Worm (Caenorhabditis elegans) whole organism, young adult: ENCODE measurements around the gene seld-1.

Experiments
- B0019.2 ChIP-seq: fragments of 200-800 bp; sonication (Bioruptor generic); conservative IDR thresholded peaks from 2 replicates; pipeline ENCODE4 v1.3.6; 2022; ENCODE audit warnings: missing genetic modification reagents, missing genetic modification characterization, missing compliant biosample characterization
- D2030.7 ChIP-seq: fragments of 200-800 bp; sonication (Bioruptor generic); IDR thresholded peaks from 2 replicates; pipeline ENCODE4 v1.3.6; 2022; ENCODE audit warnings: missing genetic modification reagents, missing genetic modification characterization, missing compliant biosample characterization
- F10E7.11 ChIP-seq: sonication (generic microtip); optimal IDR thresholded peaks from 2 replicates; lab custom pipeline; 2017; ENCODE audit warnings: mild to moderate bottlenecking, missing genetic modification characterization, moderate library complexity, missing compliant biosample characterization
- F33H1.4 ChIP-seq: fragments of 200-800 bp; sonication (Bioruptor generic); IDR thresholded peaks from 2 replicates; pipeline ENCODE4 v1.3.6; 2022; ENCODE audit warnings: missing genetic modification reagents, missing genetic modification characterization, missing compliant biosample characterization
- F39B2.1 ChIP-seq: fragments of 200-800 bp; sonication (Bioruptor generic); IDR thresholded peaks from 2 replicates; pipeline ENCODE4 v1.3.6; 2022; ENCODE audit warnings: missing genetic modification reagents, missing genetic modification characterization, missing compliant biosample characterization
- F57A8.1 ChIP-seq: fragments of 200-800 bp; sonication (Bioruptor generic); optimal IDR thresholded peaks from 2 replicates; lab custom pipeline; 2018; ENCODE audit warnings: mild to moderate bottlenecking, missing genetic modification characterization, moderate library complexity, missing compliant biosample characterization
- T26A5.8 ChIP-seq: sonication (generic microtip); optimal IDR thresholded peaks from 2 replicates; lab custom pipeline; 2016; ENCODE audit warnings: missing genetic modification characterization, missing compliant biosample characterization
- Y53F4B.3 ChIP-seq: fragments of 200-800 bp; sonication (Bioruptor generic); IDR thresholded peaks from 2 replicates; pipeline ENCODE4 v1.3.6; 2022; ENCODE audit warnings: missing genetic modification reagents, missing genetic modification characterization, missing compliant biosample characterization
- Y53G8AR.9 ChIP-seq: fragments of 200-800 bp; sonication (Bioruptor generic); conservative IDR thresholded peaks from 2 replicates; pipeline ENCODE4 v1.3.6; 2022; ENCODE audit warnings: missing genetic modification reagents, missing genetic modification characterization, missing compliant biosample characterization
- Y56A3A.18 ChIP-seq: fragments of 200-800 bp; sonication (Bioruptor generic); IDR thresholded peaks from 2 replicates; pipeline ENCODE4 v1.3.6; 2022; ENCODE audit warnings: missing genetic modification reagents, missing genetic modification characterization, missing compliant biosample characterization
- Y67H2A.10 ChIP-seq: fragments of 200-800 bp; sonication (Bioruptor generic); conservative IDR thresholded peaks from 2 replicates; pipeline ENCODE4 v1.3.6; 2022; ENCODE audit warnings: missing genetic modification reagents, missing genetic modification characterization, missing compliant biosample characterization
- Y95B8A.8 ChIP-seq: fragments of 200-800 bp; sonication (Bioruptor generic); IDR thresholded peaks from 2 replicates; pipeline ENCODE4 v1.3.6; 2022; ENCODE audit warnings: missing genetic modification reagents, missing genetic modification characterization, missing compliant biosample characterization
- akir-1 ChIP-seq: fragments of 200-800 bp; sonication (Bioruptor generic); optimal IDR thresholded peaks from 2 replicates; lab custom pipeline; 2018; ENCODE audit warnings: mild to moderate bottlenecking, missing genetic modification characterization, moderate library complexity, missing compliant biosample characterization
- ama-1 ChIP-seq, 3 experiments: fragments of 150-350 bp in 1 of 3; sonication (generic microtip) in 2 of 3; optimal IDR thresholded peaks; 2 replicates each; lab custom pipeline; 2014 to 2018; ENCODE audit warnings: missing biosample characterization in 2 of 3, missing genetic modification characterization in 2 of 3, missing genetic modification reagents in 2 of 3
- aptf-3 ChIP-seq: fragments of 200-800 bp; sonication (Bioruptor generic); IDR thresholded peaks from 2 replicates; pipeline ENCODE4 v1.3.6; 2022; ENCODE audit warnings: missing genetic modification characterization, missing compliant biosample characterization
- attf-6 ChIP-seq: fragments of 200-800 bp; sonication (Bioruptor generic); IDR thresholded peaks from 2 replicates; pipeline ENCODE4 v1.3.6; 2022; ENCODE audit warnings: missing genetic modification reagents, missing genetic modification characterization, missing compliant biosample characterization
- bed-1 ChIP-seq: fragments of 200-800 bp; sonication (Bioruptor generic); IDR thresholded peaks from 2 replicates; pipeline ENCODE4 v1.3.6; 2022; ENCODE audit warnings: missing genetic modification reagents, missing genetic modification characterization, missing compliant biosample characterization
- ccch-3 ChIP-seq: fragments of 200-800 bp; sonication (Bioruptor generic); optimal IDR thresholded peaks from 2 replicates; lab custom pipeline; 2018; ENCODE audit warnings: mild to moderate bottlenecking, missing genetic modification characterization, missing compliant biosample characterization
- cebp-1 ChIP-seq, 2 experiments: fragments of 200-800 bp in 1 of 2; sonication (Bioruptor generic) in 1 of 2; sonication (generic microtip) in 1 of 2; IDR thresholded peaks in 1 of 2; optimal IDR thresholded peaks in 1 of 2; 2 replicates each; pipeline versions ENCODE4 v1.3.6 to Lab custom; 2017 to 2022; ENCODE audit warnings: missing compliant biosample characterization in 2 of 2, missing genetic modification characterization in 2 of 2, mild to moderate bottlenecking in 1 of 2, missing genetic modification reagents in 1 of 2, moderate library complexity in 1 of 2
- cebp-2 ChIP-seq: fragments of 200-800 bp; sonication (Bioruptor generic); IDR thresholded peaks from 2 replicates; pipeline ENCODE4 v1.3.6; 2022; ENCODE audit warnings: missing genetic modification characterization, missing compliant biosample characterization
- ceh-100 ChIP-seq: fragments of 200-800 bp; sonication (Bioruptor generic); IDR thresholded peaks from 2 replicates; pipeline ENCODE4 v1.3.6; 2022; ENCODE audit warnings: missing genetic modification reagents, missing genetic modification characterization, missing compliant biosample characterization
- ceh-40 ChIP-seq: fragments of 200-800 bp; sonication (Bioruptor generic); IDR thresholded peaks from 2 replicates; pipeline ENCODE4 v1.3.6; 2022; ENCODE audit warnings: missing genetic modification characterization, missing compliant biosample characterization
- ceh-58 ChIP-seq: fragments of 200-800 bp; sonication (Bioruptor generic); IDR thresholded peaks from 2 replicates; pipeline ENCODE4 v1.3.6; 2022; ENCODE audit warnings: missing genetic modification characterization, missing compliant biosample characterization
- dox-1 ChIP-seq: fragments of 200-800 bp; sonication (Bioruptor generic); IDR thresholded peaks from 2 replicates; pipeline ENCODE4 v1.3.6; 2022; ENCODE audit warnings: missing genetic modification reagents, missing genetic modification characterization, missing compliant biosample characterization
- egl-18 ChIP-seq: fragments of 200-800 bp; sonication (Bioruptor generic); IDR thresholded peaks from 2 replicates; pipeline ENCODE4 v1.3.6; 2022; ENCODE audit warnings: missing genetic modification reagents, missing genetic modification characterization, missing compliant biosample characterization
- egrh-3 ChIP-seq: fragments of 200-800 bp; sonication (Bioruptor generic); IDR thresholded peaks from 2 replicates; pipeline ENCODE4 v1.3.6; 2022; ENCODE audit warnings: missing genetic modification reagents, missing genetic modification characterization, missing compliant biosample characterization
- ekl-4 ChIP-seq: fragments of 200-800 bp; sonication (Bioruptor generic); IDR thresholded peaks from 2 replicates; pipeline ENCODE4 v1.3.6; 2022; ENCODE audit warnings: missing genetic modification reagents, missing genetic modification characterization, missing compliant biosample characterization
- him-1 ChIP-seq: sonication (generic microtip); optimal IDR thresholded peaks from 2 replicates; lab custom pipeline; 2016; ENCODE audit warnings: missing genotype, missing genetic modification reagents, missing genetic modification characterization, missing compliant biosample characterization
- hsf-1 ChIP-seq: fragments of 200-800 bp; sonication (Bioruptor generic); IDR thresholded peaks from 2 replicates; pipeline ENCODE4 v1.3.6; 2022; ENCODE audit warnings: missing genetic modification reagents, missing genetic modification characterization, missing compliant biosample characterization
- lag-1 ChIP-seq: fragments of 200-800 bp; sonication (Bioruptor generic); IDR thresholded peaks from 2 replicates; pipeline ENCODE4 v1.3.6; 2022; ENCODE audit warnings: missing genetic modification reagents, missing genetic modification characterization, missing compliant biosample characterization
- madf-3 ChIP-seq: fragments of 200-800 bp; sonication (Bioruptor generic); IDR thresholded peaks from 2 replicates; pipeline ENCODE4 v1.3.6; 2022; ENCODE audit warnings: missing genetic modification reagents, missing genetic modification characterization, missing compliant biosample characterization
- madf-6 ChIP-seq: fragments of 200-800 bp; sonication (Bioruptor generic); IDR thresholded peaks from 2 replicates; pipeline ENCODE4 v1.3.6; 2022; ENCODE audit warnings: missing genetic modification reagents, missing genetic modification characterization, missing compliant biosample characterization
- nfya-1 ChIP-seq: sonication (generic microtip); optimal IDR thresholded peaks from 2 replicates; lab custom pipeline; 2017; ENCODE audit warnings: antibody characterized with exemption, missing compliant biosample characterization, missing genetic modification characterization, borderline replicate concordance; ENCODE audit not compliant: insufficient read depth
- nfya-2 ChIP-seq: fragments of 200-800 bp; sonication (Bioruptor generic); IDR thresholded peaks from 2 replicates; pipeline ENCODE4 v1.3.6; 2022; ENCODE audit warnings: missing genetic modification reagents, missing genetic modification characterization, missing compliant biosample characterization
- nfyb-1 ChIP-seq: fragments of 200-800 bp; sonication (Bioruptor generic); IDR thresholded peaks from 2 replicates; pipeline ENCODE4 v1.3.6; 2022; ENCODE audit warnings: missing genetic modification reagents, missing genetic modification characterization, missing compliant biosample characterization
- nhr-179 ChIP-seq: sonication (generic microtip); optimal IDR thresholded peaks from 2 replicates; lab custom pipeline; 2016; ENCODE audit warnings: mild to moderate bottlenecking, missing genetic modification characterization, missing compliant biosample characterization
- nhr-80 ChIP-seq: sonication (generic microtip); optimal IDR thresholded peaks from 2 replicates; lab custom pipeline; 2016; ENCODE audit warnings: missing genetic modification characterization, missing compliant biosample characterization
- pbrm-1 ChIP-seq: fragments of 200-800 bp; sonication (Bioruptor generic); IDR thresholded peaks from 2 replicates; pipeline ENCODE4 v1.3.6; 2022; ENCODE audit warnings: missing genetic modification reagents, missing genetic modification characterization, missing compliant biosample characterization
- rcor-1 ChIP-seq: fragments of 200-800 bp; sonication (Bioruptor generic); IDR thresholded peaks from 2 replicates; pipeline ENCODE4 v1.3.6; 2022; ENCODE audit warnings: missing genetic modification reagents, missing genetic modification characterization, missing compliant biosample characterization
- rec-8 ChIP-seq, 2 experiments: sonication (generic microtip); optimal IDR thresholded peaks; 2 replicates each; lab custom pipeline; 2016; ENCODE audit warnings: mild to moderate bottlenecking in 2 of 2, missing genetic modification characterization in 2 of 2, missing genetic modification reagents in 2 of 2, missing genotype in 2 of 2, missing biosample characterization in 1 of 2, missing compliant biosample characterization in 1 of 2, moderate library complexity in 1 of 2
- ztf-25 ChIP-seq: fragments of 200-800 bp; sonication (Bioruptor generic); IDR thresholded peaks from 2 replicates; pipeline ENCODE4 v1.3.6; 2022; ENCODE audit warnings: missing genetic modification reagents, missing genetic modification characterization, missing compliant biosample characterization
- ztf-26 ChIP-seq: sonication (generic microtip); optimal IDR thresholded peaks from 2 replicates; lab custom pipeline; 2017; ENCODE audit warnings: missing genetic modification characterization, missing compliant biosample characterization
- ztf-3 ChIP-seq: fragments of 200-800 bp; sonication (Bioruptor generic); optimal IDR thresholded peaks from 2 replicates; lab custom pipeline; 2018; ENCODE audit warnings: mild to moderate bottlenecking, missing genetic modification characterization, missing compliant biosample characterization

seld-1 gene

ce11 chrIV:13460876-13461275 lies 44.4 kb upstream of the seld-1 start, which contains the start of gene Y38H8A.12:
Y38H8A.12 (minus strand) TSS chrIV:13460976.
- TF ChIP-seq ztf-26 (no peak), nhr-80 (no peak), F10E7.11 (tag; lab: Kevin White, UChicago) (no peak), ama-1 (optimal IDR thresholded peaks at IDR 0.05; lab: Kevin White, UChicago) (no peak), ama-1 (GFP tag; optimal IDR thresholded peaks at IDR 0.05; lab: Kevin White, UChicago) (no peak), nhr-179 (tag; lab: Kevin White, UChicago) (no peak), F33H1.4 (GFP tag; lab: Robert Waterston, UW) (no peak), him-1 (tag; lab: Kevin White, UChicago) (no peak), F57A8.1 (GFP tag; lab: Kevin White, UChicago) (no peak), ztf-3 (GFP tag; lab: Kevin White, UChicago) (no peak), nfya-1 (tag; lab: Kevin White, UChicago) (no peak), pbrm-1 (GFP tag; lab: Robert Waterston, UW) (no peak), rec-8 (tag; optimal IDR thresholded peaks at IDR 0.05; lab: Kevin White, UChicago) (no peak), F39B2.1 (GFP tag; lab: Robert Waterston, UW) (no peak), akir-1 (no peak), cebp-1 (GFP tag; IDR thresholded peaks at IDR 0.05; lab: Robert Waterston, UW) (no peak), cebp-1 (tag; optimal IDR thresholded peaks at IDR 0.05; lab: Kevin White, UChicago) (no peak), ccch-3 (GFP tag; lab: Kevin White, UChicago) (no peak), T26A5.8 (tag; lab: Kevin White, UChicago) (no peak)

- TF ChIP-seq cebp-2 (GFP tag; lab: Robert Waterston, UW) (peak; percentile 82; the same call in 1 of the 2 replicates), F33H1.4 (GFP tag; lab: Robert Waterston, UW) (peak; percentile 37), egrh-3 (GFP tag; lab: Robert Waterston, UW) (peak; percentile 51; the same call in 1 of the 2 replicates), hsf-1 (peak; percentile 94)
These were observed 43.0 kb upstream of the seld-1 start for ce11 chrIV:13462165-13462712.

- TF ChIP-seq ekl-4 (GFP tag; lab: Robert Waterston, UW) (peak; percentile 64; the same call in 1 of the 2 replicates), aptf-3 (GFP tag; lab: Robert Waterston, UW) (0 out of 2 replicates have a peak, but pooled peaks have one; percentile 28), hsf-1 (peak; percentile 99), Y53F4B.3 (GFP tag; lab: Robert Waterston, UW) (peak; percentile 67), ceh-58 (GFP tag; lab: Robert Waterston, UW) (peak; percentile 97), bed-1 (GFP tag; lab: Robert Waterston, UW) (peak; percentile 89; the same call in 1 of the 2 replicates), nfya-2 (GFP tag; lab: Robert Waterston, UW) (peak; percentile 88; the same call in 1 of the 2 replicates), madf-6 (peak; percentile 72), ceh-40 (GFP tag; lab: Robert Waterston, UW) (peak; percentile 95), attf-6 (GFP tag; lab: Robert Waterston, UW) (peak; percentile 89), egl-18 (GFP tag; lab: Robert Waterston, UW) (peak; percentile 64; the same call in 1 of the 2 replicates), lag-1 (GFP tag; lab: Robert Waterston, UW) (peak; percentile 8; the same call in 1 of the 2 replicates), D2030.7 (GFP tag; lab: Robert Waterston, UW) (peak; percentile 66), pbrm-1 (GFP tag; lab: Robert Waterston, UW) (peak; percentile 54; the same call in 1 of the 2 replicates), nfyb-1 (0 out of 2 replicates have a peak, but pooled peaks have one; percentile 18), Y67H2A.10 (0 out of 2 replicates have a peak, but pooled peaks have one; percentile 27), ceh-100 (GFP tag; lab: Robert Waterston, UW) (peak; percentile 55; the same call in 1 of the 2 replicates), rcor-1 (GFP tag; lab: Robert Waterston, UW) (peak; percentile 85), F39B2.1 (GFP tag; lab: Robert Waterston, UW) (peak; percentile 62; the same call in 1 of the 2 replicates), dox-1 (GFP tag; lab: Robert Waterston, UW) (peak; percentile 78), egrh-3 (GFP tag; lab: Robert Waterston, UW) (peak; percentile 52; the same call in 1 of the 2 replicates), madf-3 (GFP tag; lab: Robert Waterston, UW) (peak; percentile 92), Y95B8A.8 (GFP tag; lab: Robert Waterston, UW) (peak; percentile 54; the same call in 1 of the 2 replicates), B0019.2 (peak; percentile 67), Y56A3A.18 (GFP tag; lab: Robert Waterston, UW) (0 out of 2 replicates have a peak, but pooled peaks have one; percentile 58), Y53G8AR.9 (peak; percentile 88), ztf-25 (GFP tag; lab: Robert Waterston, UW) (0 out of 2 replicates have a peak, but pooled peaks have one; percentile 13)
These were observed 41.4 kb upstream of the seld-1 start for ce11 chrIV:13463889-13464288.
